Worm (Caenorhabditis elegans) whole organism, young adult: ENCODE measurements around the gene rab-3.

ENCODE experiments used
- B0019.2 ChIP-seq: fragments of 200-800 bp; sonication (Bioruptor generic); conservative IDR thresholded peaks from 2 replicates; pipeline ENCODE4 v1.3.6; 2022; ENCODE audit warnings: missing genetic modification reagents, missing genetic modification characterization, missing compliant biosample characterization
- B0261.1 ChIP-seq: sonication (generic microtip); optimal IDR thresholded peaks from 2 replicates; lab custom pipeline; 2016; ENCODE audit warnings: mild to moderate bottlenecking, missing genetic modification characterization, moderate library complexity, missing compliant biosample characterization
- B0336.3 ChIP-seq: fragments of 200-800 bp; sonication (Bioruptor generic); IDR thresholded peaks from 2 replicates; pipeline ENCODE4 v1.3.6; 2022; ENCODE audit warnings: missing genetic modification characterization, missing compliant biosample characterization
- F52B5.7 ChIP-seq: sonication (generic microtip); optimal IDR thresholded peaks from 2 replicates; lab custom pipeline; 2016; ENCODE audit warnings: mild to moderate bottlenecking, missing genetic modification characterization, missing compliant biosample characterization
- T07F8.4 ChIP-seq: sonication (generic microtip); optimal IDR thresholded peaks from 2 replicates; lab custom pipeline; 2016; ENCODE audit warnings: mild to moderate bottlenecking, missing genetic modification characterization, moderate library complexity, missing compliant biosample characterization
- T26A5.8 ChIP-seq: sonication (generic microtip); optimal IDR thresholded peaks from 2 replicates; lab custom pipeline; 2016; ENCODE audit warnings: missing genetic modification characterization, missing compliant biosample characterization
- Y79H2A.3 ChIP-seq: fragments of 200-800 bp; sonication (Bioruptor generic); conservative IDR thresholded peaks from 2 replicates; pipeline ENCODE4 v1.3.6; 2022; ENCODE audit warnings: missing genetic modification reagents, missing genetic modification characterization, missing compliant biosample characterization
- akir-1 ChIP-seq: fragments of 200-800 bp; sonication (Bioruptor generic); optimal IDR thresholded peaks from 2 replicates; lab custom pipeline; 2018; ENCODE audit warnings: mild to moderate bottlenecking, missing genetic modification characterization, moderate library complexity, missing compliant biosample characterization
- aptf-3 ChIP-seq: fragments of 200-800 bp; sonication (Bioruptor generic); IDR thresholded peaks from 2 replicates; pipeline ENCODE4 v1.3.6; 2022; ENCODE audit warnings: missing genetic modification characterization, missing compliant biosample characterization
- atf-7 ChIP-seq: sonication (generic microtip); optimal IDR thresholded peaks from 2 replicates; lab custom pipeline; 2017; ENCODE audit warnings: mild to moderate bottlenecking, missing genetic modification characterization, missing compliant biosample characterization
- attf-5 ChIP-seq: fragments of 200-800 bp; sonication (Bioruptor generic); optimal IDR thresholded peaks from 2 replicates; lab custom pipeline; 2018; ENCODE audit warnings: mild to moderate bottlenecking, missing genetic modification characterization, missing compliant biosample characterization
- bed-1 ChIP-seq: fragments of 200-800 bp; sonication (Bioruptor generic); IDR thresholded peaks from 2 replicates; pipeline ENCODE4 v1.3.6; 2022; ENCODE audit warnings: missing genetic modification reagents, missing genetic modification characterization, missing compliant biosample characterization
- cebp-1 ChIP-seq, 2 experiments: fragments of 200-800 bp in 1 of 2; sonication (Bioruptor generic) in 1 of 2; sonication (generic microtip) in 1 of 2; IDR thresholded peaks in 1 of 2; optimal IDR thresholded peaks in 1 of 2; 2 replicates each; pipeline versions ENCODE4 v1.3.6 to Lab custom; 2017 to 2022; ENCODE audit warnings: missing compliant biosample characterization in 2 of 2, missing genetic modification characterization in 2 of 2, mild to moderate bottlenecking in 1 of 2, missing genetic modification reagents in 1 of 2, moderate library complexity in 1 of 2
- ceh-58 ChIP-seq: fragments of 200-800 bp; sonication (Bioruptor generic); IDR thresholded peaks from 2 replicates; pipeline ENCODE4 v1.3.6; 2022; ENCODE audit warnings: missing genetic modification characterization, missing compliant biosample characterization
- ceh-91 ChIP-seq: fragments of 200-800 bp; sonication (Bioruptor generic); IDR thresholded peaks from 2 replicates; pipeline ENCODE4 v1.3.6; 2022; ENCODE audit warnings: missing genetic modification reagents, missing genetic modification characterization, missing compliant biosample characterization
- chd-7 ChIP-seq: sonication (generic microtip); optimal IDR thresholded peaks from 2 replicates; lab custom pipeline; 2016; ENCODE audit warnings: mild to moderate bottlenecking, missing genetic modification characterization, moderate library complexity, missing compliant biosample characterization
- dox-1 ChIP-seq: fragments of 200-800 bp; sonication (Bioruptor generic); IDR thresholded peaks from 2 replicates; pipeline ENCODE4 v1.3.6; 2022; ENCODE audit warnings: missing genetic modification reagents, missing genetic modification characterization, missing compliant biosample characterization
- dpff-1 ChIP-seq: sonication (generic microtip); optimal IDR thresholded peaks from 2 replicates; lab custom pipeline; 2017; ENCODE audit warnings: mild to moderate bottlenecking, missing genetic modification characterization, missing compliant biosample characterization
- dpl-1 ChIP-seq: fragments of 150-350 bp; optimal IDR thresholded peaks from 2 replicates; lab custom pipeline; 2014; ENCODE audit warnings: missing biosample characterization, missing genetic modification reagents, missing genetic modification characterization
- egl-18 ChIP-seq: fragments of 200-800 bp; sonication (Bioruptor generic); IDR thresholded peaks from 2 replicates; pipeline ENCODE4 v1.3.6; 2022; ENCODE audit warnings: missing genetic modification reagents, missing genetic modification characterization, missing compliant biosample characterization
- egrh-3 ChIP-seq: fragments of 200-800 bp; sonication (Bioruptor generic); IDR thresholded peaks from 2 replicates; pipeline ENCODE4 v1.3.6; 2022; ENCODE audit warnings: missing genetic modification reagents, missing genetic modification characterization, missing compliant biosample characterization
- ekl-4 ChIP-seq: fragments of 200-800 bp; sonication (Bioruptor generic); IDR thresholded peaks from 2 replicates; pipeline ENCODE4 v1.3.6; 2022; ENCODE audit warnings: missing genetic modification reagents, missing genetic modification characterization, missing compliant biosample characterization
- hrde-1 ChIP-seq: sonication (generic microtip); optimal IDR thresholded peaks from 2 replicates; lab custom pipeline; 2016; ENCODE audit warnings: missing genetic modification characterization, mild to moderate bottlenecking, missing compliant biosample characterization, moderate library complexity, missing genotype, missing genetic modification reagents, borderline replicate concordance
- lin-26 ChIP-seq: fragments of 200-800 bp; sonication (Bioruptor generic); IDR thresholded peaks from 2 replicates; pipeline ENCODE4 v1.3.6; 2022; ENCODE audit warnings: missing genetic modification reagents, missing genetic modification characterization, missing compliant biosample characterization
- lin-40 ChIP-seq: sonication (generic microtip); optimal IDR thresholded peaks from 2 replicates; lab custom pipeline; 2016; ENCODE audit warnings: missing genetic modification characterization, mild to moderate bottlenecking, missing compliant biosample characterization, missing genotype, missing genetic modification reagents
- madf-10 ChIP-seq: sonication (generic microtip); optimal IDR thresholded peaks from 2 replicates; lab custom pipeline; 2016; ENCODE audit warnings: mild to moderate bottlenecking, missing genetic modification characterization, missing compliant biosample characterization
- madf-8 ChIP-seq: fragments of 200-800 bp; sonication (Bioruptor generic); conservative IDR thresholded peaks from 2 replicates; pipeline ENCODE4 v1.3.6; 2022; ENCODE audit warnings: missing genetic modification reagents, missing genetic modification characterization, missing compliant biosample characterization
- mcd-1 ChIP-seq: fragments of 200-800 bp; sonication (Bioruptor generic); IDR thresholded peaks from 2 replicates; pipeline ENCODE4 v1.3.6; 2022; ENCODE audit warnings: missing genetic modification reagents, missing genetic modification characterization, missing compliant biosample characterization
- nfya-1 ChIP-seq: sonication (generic microtip); optimal IDR thresholded peaks from 2 replicates; lab custom pipeline; 2017; ENCODE audit warnings: antibody characterized with exemption, missing compliant biosample characterization, missing genetic modification characterization, borderline replicate concordance; ENCODE audit not compliant: insufficient read depth
- nfyb-1 ChIP-seq: fragments of 200-800 bp; sonication (Bioruptor generic); IDR thresholded peaks from 2 replicates; pipeline ENCODE4 v1.3.6; 2022; ENCODE audit warnings: missing genetic modification reagents, missing genetic modification characterization, missing compliant biosample characterization
- nhr-120 ChIP-seq: fragments of 200-800 bp; sonication (Bioruptor generic); IDR thresholded peaks from 2 replicates; pipeline ENCODE4 v1.3.6; 2022; ENCODE audit warnings: missing genetic modification characterization, missing compliant biosample characterization
- nhr-80 ChIP-seq: sonication (generic microtip); optimal IDR thresholded peaks from 2 replicates; lab custom pipeline; 2016; ENCODE audit warnings: missing genetic modification characterization, missing compliant biosample characterization
- pha-4 ChIP-seq: fragments of 150-350 bp; sonication (generic microtip); optimal IDR thresholded peaks from 2 replicates; lab custom pipeline; 2014; ENCODE audit warnings: missing biosample characterization, missing genetic modification reagents, missing genetic modification characterization
- rcor-1 ChIP-seq: fragments of 200-800 bp; sonication (Bioruptor generic); IDR thresholded peaks from 2 replicates; pipeline ENCODE4 v1.3.6; 2022; ENCODE audit warnings: missing genetic modification reagents, missing genetic modification characterization, missing compliant biosample characterization
- snpc-4 ChIP-seq, 5 experiments: fragments of 150-350 bp in 1 of 5; sonication (generic microtip) in 4 of 5; optimal IDR thresholded peaks; 2 replicates each; lab custom pipeline; 2014 to 2018; ENCODE audit warnings: missing genetic modification characterization in 5 of 5, missing biosample characterization in 3 of 5, antibody characterized with exemption in 2 of 5, mild to moderate bottlenecking in 2 of 5, missing compliant biosample characterization in 2 of 5, missing genotype in 2 of 5, moderate library complexity in 2 of 5, missing genetic modification reagents in 1 of 5
- tbp1 ChIP-seq: fragments of 200-800 bp; sonication (Bioruptor generic); optimal IDR thresholded peaks from 2 replicates; lab custom pipeline; 2018; ENCODE audit warnings: mild to moderate bottlenecking, missing genetic modification characterization, missing compliant biosample characterization
- tlf-1 ChIP-seq: fragments of 200-800 bp; sonication (Bioruptor generic); optimal IDR thresholded peaks from 2 replicates; lab custom pipeline; 2018; ENCODE audit warnings: mild to moderate bottlenecking, missing genetic modification characterization, missing compliant biosample characterization
- unc-62 ChIP-seq: fragments of 150-350 bp; optimal IDR thresholded peaks from 2 replicates; lab custom pipeline; 2014; ENCODE audit warnings: missing biosample characterization, missing genetic modification reagents, missing genetic modification characterization
- ztf-26 ChIP-seq: sonication (generic microtip); optimal IDR thresholded peaks from 2 replicates; lab custom pipeline; 2017; ENCODE audit warnings: missing genetic modification characterization, missing compliant biosample characterization

Gene rab-3

DNA sequence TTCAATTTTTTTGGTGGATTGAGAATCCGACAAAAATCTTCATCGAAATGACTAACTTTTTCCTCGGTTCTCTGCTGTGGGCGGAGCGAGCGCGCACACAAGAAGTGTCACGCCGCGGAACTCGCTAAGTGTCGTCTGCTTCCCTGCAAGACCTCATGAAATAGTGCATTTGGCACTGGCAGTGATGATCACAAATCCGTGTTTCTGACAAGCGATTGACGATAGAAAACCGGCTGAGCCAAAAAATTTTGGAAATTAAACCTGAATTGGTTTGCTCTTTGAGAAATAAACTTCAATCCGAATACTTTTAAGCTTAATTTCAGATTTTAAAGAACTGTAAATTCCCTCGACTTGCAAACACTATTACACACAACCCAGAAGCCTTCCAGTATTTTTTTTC lies 26.2 kb downstream of the rab-3 start (continued):
- TF ChIP-seq B0019.2 (GFP tag; lab: Robert Waterston, UW) (no peak), T07F8.4 (tag; lab: Kevin White, UChicago) (no peak), F52B5.7 (tag; lab: Kevin White, UChicago) (no peak), madf-8 (GFP tag; lab: Robert Waterston, UW) (peak; percentile 34; the same call in 1 of the 2 replicates), dpff-1 (tag; lab: Kevin White, UChicago) (no peak), dox-1 (GFP tag; lab: Robert Waterston, UW) (peak; percentile 68), nfya-1 (tag; lab: Kevin White, UChicago) (no peak), lin-40 (peak; percentile 49), nfyb-1 (GFP tag; lab: Robert Waterston, UW) (peak; percentile 53)

DNA sequence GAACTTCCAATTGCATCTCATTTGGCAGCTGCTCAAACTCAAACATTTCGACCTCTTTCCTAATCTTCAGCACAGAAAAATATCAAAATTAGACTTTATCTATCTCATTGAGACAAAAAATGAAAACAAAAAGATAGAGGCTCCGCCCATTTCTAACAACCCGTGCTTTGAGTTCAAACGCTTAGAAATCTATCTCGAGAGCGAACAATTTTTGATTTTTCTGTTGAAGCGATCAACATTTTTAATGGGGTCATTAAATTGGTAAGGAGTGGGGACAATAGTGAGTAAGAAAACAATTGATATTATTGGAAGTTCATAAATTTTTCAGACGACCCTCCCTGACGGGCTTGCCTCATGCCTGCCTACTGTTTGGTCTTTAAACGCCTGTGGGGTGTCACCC lies 28.8 kb downstream of the rab-3 start, which contains the start of the genes C25H3.10 and C25H3.1:
Gene C25H3.10, minus strand, starts transcription at position 101 of the 400 bp plus-strand sequence.
Gene C25H3.1, plus strand, starts transcription at position 203 of the 400 bp plus-strand sequence.
- TF ChIP-seq aptf-3 (GFP tag; lab: Robert Waterston, UW) (no peak), bed-1 (GFP tag; lab: Robert Waterston, UW) (no peak), ceh-58 (no peak), nfya-1 (tag; lab: Kevin White, UChicago) (no peak), pha-4 (no peak), ekl-4 (GFP tag; lab: Robert Waterston, UW) (no peak), lin-26 (GFP tag; lab: Robert Waterston, UW) (no peak), T07F8.4 (tag; lab: Kevin White, UChicago) (no peak), ceh-91 (GFP tag; lab: Robert Waterston, UW) (no peak), madf-10 (tag; lab: Kevin White, UChicago) (no peak), egrh-3 (no peak), unc-62 (no peak), mcd-1 (no peak), B0019.2 (GFP tag; lab: Robert Waterston, UW) (no peak), Y79H2A.3 (GFP tag; lab: Robert Waterston, UW) (no peak), akir-1 (GFP tag; lab: Kevin White, UChicago) (no peak), snpc-4 (GFP tag; optimal IDR thresholded peaks at IDR 0.05; lab: Kevin White, UChicago) (no peak), snpc-4 (tag; optimal IDR thresholded peaks at IDR 0.05; lab: Kevin White, UChicago) (no peak), attf-5 (no peak), rcor-1 (no peak), lin-40 (no peak)

DNA sequence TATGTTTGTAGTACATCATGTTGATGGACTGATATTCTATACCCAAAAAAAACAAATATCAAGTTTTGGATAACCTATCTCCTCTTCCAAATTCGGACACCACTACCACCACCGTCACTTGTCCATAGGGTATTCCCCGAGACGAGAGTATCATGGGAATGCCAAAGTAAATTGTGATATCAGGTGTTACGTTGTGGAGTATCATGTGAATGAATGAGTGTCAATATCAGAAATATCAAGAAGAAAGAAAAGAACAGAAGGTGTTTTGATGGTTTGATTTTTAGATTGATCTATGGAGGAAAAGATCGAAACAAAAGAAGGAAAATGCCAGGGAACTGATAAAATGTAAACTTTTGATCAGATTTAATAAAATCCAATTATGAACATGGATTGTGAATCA lies 29.4 kb downstream of the rab-3 start:
- TF ChIP-seq lin-40 (no peak), cebp-1 (GFP tag; IDR thresholded peaks at IDR 0.05; lab: Robert Waterston, UW) (no peak), cebp-1 (tag; optimal IDR thresholded peaks at IDR 0.05; lab: Kevin White, UChicago) (peak; percentile 52), dpl-1 (no peak), hrde-1 (tag; lab: Kevin White, UChicago) (no peak), nhr-80 (tag; lab: Kevin White, UChicago) (peak; percentile 58), egl-18 (no peak), attf-5 (peak; percentile 37), B0261.1 (tag; lab: Kevin White, UChicago) (no peak), lin-26 (GFP tag; lab: Robert Waterston, UW) (peak; percentile 51; the same call in 1 of the 2 replicates), tbp1 (GFP tag; lab: Kevin White, UChicago) (peak; percentile 29), ztf-26 (tag; lab: Kevin White, UChicago) (peak; percentile 11), T26A5.8 (no peak), B0336.3 (GFP tag; lab: Robert Waterston, UW) (0 out of 2 replicates have a peak, but pooled peaks have one; percentile 20), nhr-120 (GFP tag; lab: Robert Waterston, UW) (no peak), snpc-4 (GFP tag; optimal IDR thresholded peaks at IDR 0.05; lab: Kevin White, UChicago) (no peak), snpc-4 (tag; optimal IDR thresholded peaks at IDR 0.05; lab: Kevin White, UChicago) (peak in 2 of 4 experiments; percentile 21 to 64), chd-7 (peak; percentile 33), atf-7 (tag; lab: Kevin White, UChicago) (peak; percentile 41), tlf-1 (GFP tag; lab: Kevin White, UChicago) (peak; percentile 25)
